Worm (Caenorhabditis elegans) whole organism, L4 larva: ENCODE data around the gene C29F9.6.

ENCODE experiments used
- D1046.2 ChIP-seq: fragments of 200-800 bp; sonication (Bioruptor generic); IDR thresholded peaks from 2 replicates; pipeline ENCODE4 v1.3.6; 2022; ENCODE audit warnings: missing genetic modification characterization, missing compliant biosample characterization
- F37D6.2 ChIP-seq: sonication (generic microtip); optimal IDR thresholded peaks from 2 replicates; lab custom pipeline; 2016; ENCODE audit warnings: mild to moderate bottlenecking, missing genetic modification characterization, missing compliant biosample characterization
- F44E2.7 ChIP-seq: fragments of 200-800 bp; sonication (Bioruptor generic); IDR thresholded peaks from 2 replicates; pipeline ENCODE4 v2.1.2; 2022; ENCODE audit warnings: missing genetic modification characterization, missing compliant biosample characterization
- ZK546.5 ChIP-seq, 2 experiments: sonication (generic microtip); optimal IDR thresholded peaks; 2 replicates each; lab custom pipeline; 2017; ENCODE audit warnings: missing biosample characterization in 2 of 2, missing genetic modification characterization in 2 of 2
- aha-1 ChIP-seq: fragments of 150-350 bp; peaks from one replicate; lab custom pipeline; 2014; ENCODE audit warnings: missing biosample characterization, missing genetic modification characterization
- aly-2 ChIP-seq: sonication (generic microtip); optimal IDR thresholded peaks from 2 replicates; lab custom pipeline; 2018; ENCODE audit warnings: missing biosample characterization, missing genetic modification characterization
- ceh-20 ChIP-seq: fragments of 200-800 bp; sonication (Bioruptor generic); IDR thresholded peaks from 2 replicates; pipeline ENCODE4 v1.3.6; 2022; ENCODE audit warnings: missing genetic modification reagents, missing genetic modification characterization, missing compliant biosample characterization
- ceh-44 ChIP-seq: fragments of 200-800 bp; sonication (Bioruptor generic); IDR thresholded peaks from 2 replicates; pipeline ENCODE4 v1.3.6; 2022; ENCODE audit warnings: missing genetic modification reagents, missing genetic modification characterization, missing compliant biosample characterization
- ces-1 ChIP-seq: fragments of 150-350 bp; sonication (generic microtip); optimal IDR thresholded peaks from 4 replicates; lab custom pipeline; 2014; ENCODE audit warnings: missing biosample characterization, missing genetic modification reagents, missing genetic modification characterization
- daf-16 ChIP-seq, 3 experiments: sonication (generic microtip); optimal IDR thresholded peaks; 2 replicates each; lab custom pipeline; 2016 to 2017; ENCODE audit warnings: missing genetic modification characterization in 3 of 3, missing genetic modification reagents in 3 of 3, mild to moderate bottlenecking in 2 of 3, missing compliant biosample characterization in 2 of 3, missing biosample characterization in 1 of 3, moderate library complexity in 1 of 3
- dmd-8 ChIP-seq: fragments of 200-800 bp; sonication (Bioruptor generic); IDR thresholded peaks from 2 replicates; pipeline ENCODE4 v1.3.6; 2022; ENCODE audit warnings: missing genetic modification characterization, missing compliant biosample characterization
- dve-1 ChIP-seq: sonication (generic microtip); optimal IDR thresholded peaks from 2 replicates; lab custom pipeline; 2017; ENCODE audit warnings: antibody characterized with exemption, mild to moderate bottlenecking, missing genetic modification characterization, missing compliant biosample characterization; ENCODE audit not compliant: insufficient read depth
- gei-8 ChIP-seq: fragments of 200-800 bp; sonication (Bioruptor generic); optimal IDR thresholded peaks from 2 replicates; lab custom pipeline; 2018; ENCODE audit warnings: mild to moderate bottlenecking, missing genetic modification characterization, missing compliant biosample characterization
- hlh-11 ChIP-seq: fragments of 200-800 bp; sonication (Bioruptor generic); optimal IDR thresholded peaks from 2 replicates; lab custom pipeline; 2018; ENCODE audit warnings: mild to moderate bottlenecking, missing genetic modification characterization, missing compliant biosample characterization
- hlh-30 ChIP-seq: sonication (generic microtip); optimal IDR thresholded peaks from 2 replicates; lab custom pipeline; 2017; ENCODE audit warnings: antibody characterized with exemption, mild to moderate bottlenecking, missing genetic modification characterization, missing compliant biosample characterization; ENCODE audit not compliant: insufficient read depth
- hmg-1.1 ChIP-seq: fragments of 200-800 bp; sonication (Bioruptor generic); IDR thresholded peaks from 2 replicates; pipeline ENCODE4 v1.3.6; 2022; ENCODE audit warnings: missing genetic modification reagents, missing genetic modification characterization, missing compliant biosample characterization
- lim-7 ChIP-seq: fragments of 200-800 bp; sonication (Bioruptor generic); IDR thresholded peaks from 2 replicates; pipeline ENCODE4 v1.3.6; 2022; ENCODE audit warnings: missing genetic modification characterization, missing compliant biosample characterization
- lin-13 ChIP-seq: fragments of 150-350 bp; optimal IDR thresholded peaks from 2 replicates; lab custom pipeline; 2014; ENCODE audit warnings: missing biosample characterization, missing genetic modification reagents, missing genetic modification characterization
- lin-15B ChIP-seq: fragments of 150-350 bp; sonication (generic microtip); optimal IDR thresholded peaks from 3 replicates; lab custom pipeline; 2014; ENCODE audit warnings: missing biosample characterization, missing genetic modification characterization
- lin-38 ChIP-seq: fragments of 200-800 bp; sonication (Bioruptor generic); IDR thresholded peaks from 2 replicates; pipeline ENCODE4 v1.3.6; 2022; ENCODE audit warnings: missing genetic modification reagents, missing genetic modification characterization, missing compliant biosample characterization
- lir-3 ChIP-seq: sonication (generic microtip); optimal IDR thresholded peaks from 2 replicates; lab custom pipeline; 2016; ENCODE audit warnings: mild to moderate bottlenecking, missing genetic modification characterization, missing compliant biosample characterization
- lsy-2 ChIP-seq, 2 experiments: fragments of 150-350 bp in 1 of 2; sonication (generic microtip) in 1 of 2; optimal IDR thresholded peaks; 2 replicates each; lab custom pipeline; 2014 to 2017; ENCODE audit warnings: missing biosample characterization in 2 of 2, missing genetic modification characterization in 2 of 2
- madf-5 ChIP-seq, 2 experiments: fragments of 200-800 bp; sonication (Bioruptor generic); IDR thresholded peaks; 2 replicates each; pipeline ENCODE4 v1.3.6; 2022; ENCODE audit warnings: missing compliant biosample characterization in 2 of 2, missing genetic modification characterization in 2 of 2
- mdl-1 ChIP-seq, 2 experiments: fragments of 150-350 bp in 1 of 2; sonication (generic microtip) in 1 of 2; optimal IDR thresholded peaks; 2 replicates each; lab custom pipeline; 2014 to 2017; ENCODE audit warnings: missing biosample characterization in 2 of 2, missing genetic modification characterization in 2 of 2
- mep-1 ChIP-seq: fragments of 150-350 bp; sonication (generic microtip); optimal IDR thresholded peaks from 3 replicates; lab custom pipeline; 2014; ENCODE audit warnings: missing biosample characterization, missing genetic modification characterization
- mes-2 ChIP-seq: sonication (generic microtip); optimal IDR thresholded peaks from 2 replicates; lab custom pipeline; 2016; ENCODE audit warnings: missing genotype, mild to moderate bottlenecking, missing genetic modification characterization, missing compliant biosample characterization; ENCODE audit not compliant: poor library complexity, severe bottlenecking
- mxl-3 ChIP-seq: fragments of 200-800 bp; sonication (Bioruptor generic); optimal IDR thresholded peaks from 2 replicates; lab custom pipeline; 2018; ENCODE audit warnings: mild to moderate bottlenecking, missing genetic modification characterization, missing compliant biosample characterization
- nhr-11 ChIP-seq: fragments of 150-350 bp; optimal IDR thresholded peaks from 2 replicates; lab custom pipeline; 2014; ENCODE audit warnings: missing biosample characterization, missing genetic modification characterization
- nhr-25 ChIP-seq: sonication (generic microtip); optimal IDR thresholded peaks from 2 replicates; lab custom pipeline; 2017; ENCODE audit warnings: missing genetic modification characterization, mild to moderate bottlenecking, missing compliant biosample characterization, antibody characterized with exemption, moderate library complexity, borderline replicate concordance; ENCODE audit not compliant: insufficient read depth
- nhr-6 ChIP-seq: fragments of 150-350 bp; optimal IDR thresholded peaks from 2 replicates; lab custom pipeline; 2014; ENCODE audit warnings: missing biosample characterization, missing genetic modification characterization
- pha-4 ChIP-seq, 2 experiments: fragments of 150-350 bp in 1 of 2; fragments of 200-800 bp in 1 of 2; sonication (Bioruptor generic) in 1 of 2; IDR thresholded peaks in 1 of 2; optimal IDR thresholded peaks in 1 of 2; 2 replicates each; pipeline versions ENCODE4 v1.3.6 to Lab custom; 2014 to 2022; ENCODE audit warnings: missing genetic modification characterization in 2 of 2, missing genetic modification reagents in 2 of 2, missing biosample characterization in 1 of 2, missing compliant biosample characterization in 1 of 2
- pqm-1 ChIP-seq: sonication (generic microtip); optimal IDR thresholded peaks from 2 replicates; lab custom pipeline; 2017; ENCODE audit warnings: missing biosample characterization, missing genetic modification characterization
- rbr-2 ChIP-seq: sonication (generic microtip); optimal IDR thresholded peaks from 2 replicates; lab custom pipeline; 2016; ENCODE audit warnings: missing genotype, missing genetic modification characterization, missing compliant biosample characterization
- saeg-2 ChIP-seq: fragments of 200-800 bp; sonication (Bioruptor generic); IDR thresholded peaks from 2 replicates; pipeline ENCODE4 v1.3.6; 2022; ENCODE audit warnings: missing genetic modification reagents, missing genetic modification characterization, missing compliant biosample characterization
- snpc-1.2 ChIP-seq: fragments of 200-800 bp; sonication (Bioruptor generic); IDR thresholded peaks from 2 replicates; pipeline ENCODE4 v1.3.6; 2022; ENCODE audit warnings: missing genetic modification reagents, missing genetic modification characterization, missing compliant biosample characterization
- spr-1 ChIP-seq: sonication (generic microtip); optimal IDR thresholded peaks from 2 replicates; lab custom pipeline; 2016; ENCODE audit warnings: mild to moderate bottlenecking, missing genetic modification characterization, missing compliant biosample characterization
- spr-3 ChIP-seq: fragments of 200-800 bp; sonication (Bioruptor generic); optimal IDR thresholded peaks from 2 replicates; lab custom pipeline; 2018; ENCODE audit warnings: mild to moderate bottlenecking, missing genetic modification characterization, missing compliant biosample characterization
- tag-97 ChIP-seq: fragments of 200-800 bp; sonication (Bioruptor generic); IDR thresholded peaks from 2 replicates; pipeline ENCODE4 v1.3.6; 2022; ENCODE audit warnings: missing genetic modification characterization, missing compliant biosample characterization
- tra-1 ChIP-seq: fragments of 200-800 bp; sonication (Bioruptor generic); IDR thresholded peaks from 2 replicates; pipeline ENCODE4 v1.3.6; 2022; ENCODE audit warnings: missing genetic modification reagents, missing genetic modification characterization, missing compliant biosample characterization
- unc-130 ChIP-seq: sonication (generic microtip); optimal IDR thresholded peaks from 2 replicates; lab custom pipeline; 2016; ENCODE audit warnings: missing genetic modification reagents, missing genetic modification characterization, missing compliant biosample characterization
- unc-39 ChIP-seq: sonication (generic microtip); optimal IDR thresholded peaks from 2 replicates; lab custom pipeline; 2017; ENCODE audit warnings: missing biosample characterization, missing genetic modification characterization
- unc-62 ChIP-seq, 3 experiments: fragments of 150-350 bp in 1 of 3; sonication (generic microtip); optimal IDR thresholded peaks in 2 of 3; peaks in 1 of 3; 1 replicate in 1 of 3; 2 replicates in 2 of 3; lab custom pipeline; 2014 to 2017; ENCODE audit warnings: missing biosample characterization in 3 of 3, missing genetic modification characterization in 3 of 3, missing genetic modification reagents in 3 of 3, missing genotype in 1 of 3
- vab-7 ChIP-seq: fragments of 200-800 bp; sonication (Bioruptor generic); IDR thresholded peaks from 2 replicates; pipeline ENCODE4 v1.3.6; 2022; ENCODE audit warnings: missing genetic modification reagents, missing genetic modification characterization, missing compliant biosample characterization
- zfp-3 ChIP-seq: fragments of 200-800 bp; sonication (Bioruptor generic); conservative IDR thresholded peaks from 2 replicates; pipeline ENCODE4 v1.3.6; 2022; ENCODE audit warnings: missing genetic modification reagents, missing genetic modification characterization, missing compliant biosample characterization
- zip-11 ChIP-seq: fragments of 200-800 bp; sonication (Bioruptor generic); IDR thresholded peaks from 2 replicates; pipeline ENCODE4 v1.3.6; 2022; ENCODE audit warnings: missing genetic modification characterization, missing compliant biosample characterization

C29F9.6 gene

ce11 chrIII:94759-95330 lies 19.9 kb upstream of the C29F9.6 start, which contains the start of gene pat-4:
pat-4 (minus strand) TSS chrIII:94809.
- TF ChIP-seq F37D6.2 (no peak), mdl-1 (tag; optimal IDR thresholded peaks at IDR 0.05; lab: Kevin White, UChicago) (peak in 1 of 2 experiments; percentile 39), dmd-8 (GFP tag; lab: Robert Waterston, UW) (0 out of 2 replicates have a peak, but pooled peaks have one; percentile 28), nhr-6 (peak; percentile 12), lin-15B (tag; lab: Kevin White, UChicago) (no peak), mxl-3 (peak; percentile 64), F44E2.7 (GFP tag; lab: Robert Waterston, UW) (no peak), rbr-2 (tag; lab: Kevin White, UChicago) (peak; percentile 2), daf-16 (GFP tag; optimal IDR thresholded peaks at IDR 0.05; lab: Kevin White, UChicago) (no peak), daf-16 (tag; optimal IDR thresholded peaks at IDR 0.05; lab: Kevin White, UChicago) (peak; percentile 21), hlh-11 (peak; percentile 17), ceh-20 (GFP tag; lab: Robert Waterston, UW) (no peak), hmg-1.1 (peak; percentile 91), lir-3 (tag; lab: Kevin White, UChicago) (no peak), mep-1 (peak; percentile 42), lsy-2 (tag; optimal IDR thresholded peaks at IDR 0.05; lab: Kevin White, UChicago) (peak in 1 of 2 experiments; percentile 36), zfp-3 (GFP tag; lab: Robert Waterston, UW) (no peak), madf-5 (GFP tag; IDR thresholded peaks at IDR 0.05; lab: Robert Waterston, UW) (no peak), saeg-2 (GFP tag; lab: Robert Waterston, UW) (no peak), aha-1 (tag; lab: Kevin White, UChicago) (peak; percentile 16), hlh-30 (no peak), unc-39 (tag; lab: Kevin White, UChicago) (no peak), aly-2 (tag; lab: Kevin White, UChicago) (no peak), pqm-1 (tag; lab: Kevin White, UChicago) (no peak), vab-7 (no peak), dve-1 (peak; percentile 22), ces-1 (GFP tag; lab: Kevin White, UChicago) (no peak), snpc-1.2 (GFP tag; lab: Robert Waterston, UW) (no peak), tra-1 (GFP tag; lab: Robert Waterston, UW) (no peak), mes-2 (tag; lab: Kevin White, UChicago) (peak; percentile 33), pha-4 (GFP tag; IDR thresholded peaks at IDR 0.05; lab: Robert Waterston, UW) (0 out of 2 replicates have a peak, but pooled peaks have one; percentile 31), pha-4 (tag; optimal IDR thresholded peaks at IDR 0.05; lab: Kevin White, UChicago) (no peak), unc-62 (GFP tag; optimal IDR thresholded peaks at IDR 0.05 in 1 of 2; lab: Kevin White, UChicago) (peak in 1 of 2 experiments; percentile 55), unc-62 (tag; optimal IDR thresholded peaks at IDR 0.05; lab: Kevin White, UChicago) (no peak), gei-8 (GFP tag; lab: Kevin White, UChicago) (no peak), spr-1 (tag; lab: Kevin White, UChicago) (no peak)

ce11 chrIII:96196-96595 lies 18.5 kb upstream of the C29F9.6 start:
- TF ChIP-seq spr-3 (GFP tag; lab: Kevin White, UChicago): no peak
- TF ChIP-seq mes-2 (tag; lab: Kevin White, UChicago): peak; percentile 41
- no peak for TF ChIP-seq unc-130 (GFP tag; lab: Kevin White, UChicago)
- TF ChIP-seq zip-11 (GFP tag; lab: Robert Waterston, UW): no peak
- TF ChIP-seq lin-38: no peak; the same call in 1 of the 2 replicates
- no peak for TF ChIP-seq mep-1
- TF ChIP-seq ZK546.5 (tag; optimal IDR thresholded peaks at IDR 0.05; lab: Kevin White, UChicago): no peak
- peak in 1 of 2 experiments; percentile 16 for TF ChIP-seq lsy-2 (tag; optimal IDR thresholded peaks at IDR 0.05; lab: Kevin White, UChicago)
- no peak for TF ChIP-seq D1046.2
- no peak for TF ChIP-seq nhr-25
- TF ChIP-seq aly-2 (tag; lab: Kevin White, UChicago): no peak
- peak; percentile 26 for TF ChIP-seq hlh-11
- TF ChIP-seq ceh-44 (GFP tag; lab: Robert Waterston, UW): no peak
- peak; percentile 10 for TF ChIP-seq gei-8 (GFP tag; lab: Kevin White, UChicago)
- TF ChIP-seq tag-97 (GFP tag; lab: Robert Waterston, UW): no peak
- peak; percentile 51; the same call in 1 of the 2 replicates for TF ChIP-seq hmg-1.1
- peak; percentile 40 for TF ChIP-seq hlh-30
- no peak for TF ChIP-seq madf-5 (GFP tag; IDR thresholded peaks at IDR 0.05; lab: Robert Waterston, UW)
- no peak for TF ChIP-seq lin-15B (tag; lab: Kevin White, UChicago)
- no peak for TF ChIP-seq lin-13
- TF ChIP-seq lim-7: no peak
- TF ChIP-seq daf-16 (GFP tag; optimal IDR thresholded peaks at IDR 0.05; lab: Kevin White, UChicago): no peak
- TF ChIP-seq daf-16 (tag; optimal IDR thresholded peaks at IDR 0.05; lab: Kevin White, UChicago): no peak
- TF ChIP-seq nhr-11 (tag; lab: Kevin White, UChicago): peak; percentile 8
